Comparison of ENCODE assay signal across 2 fruit fly cellular contexts in the genomic region with DNA sequence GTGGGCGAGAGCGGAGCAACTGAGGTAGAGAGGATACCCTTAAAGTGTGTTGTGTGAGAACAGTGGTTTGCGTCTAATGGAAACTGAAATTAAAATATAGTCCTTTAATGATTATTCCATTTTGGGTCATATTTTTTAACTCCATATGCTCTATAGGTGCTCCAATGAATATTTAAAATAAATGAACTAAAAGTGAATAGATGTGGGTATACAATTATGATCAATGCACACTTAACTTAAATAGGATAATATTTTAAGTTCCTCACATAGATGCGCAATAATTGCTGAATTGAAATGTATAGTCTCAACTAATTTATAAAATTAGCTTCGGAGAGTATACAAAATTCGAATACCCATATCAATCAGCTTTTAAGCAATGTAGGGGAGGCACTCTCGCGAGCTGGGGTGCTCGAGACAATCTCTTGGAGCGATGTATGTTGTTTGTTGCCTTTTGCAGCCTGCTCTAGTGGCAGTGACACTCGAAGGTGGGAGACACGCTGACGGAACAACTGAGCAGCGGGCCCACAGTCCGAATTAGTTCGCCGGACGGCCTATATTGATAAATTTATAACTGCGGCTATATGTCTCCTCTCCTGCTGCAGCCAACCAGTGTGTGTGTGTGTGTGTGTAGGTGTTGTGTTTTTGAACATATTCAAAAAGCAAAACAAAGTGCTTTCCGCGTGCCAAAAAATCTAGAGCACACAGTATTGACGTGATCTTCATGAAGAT.
TF ChIP-seq lines count a peak whose summit lies in the region.

No protein-coding gene starts in this region.

TF ChIP-seq in whole organism, embryonic, 481 proteins besides CTCF, POLR2A, EP300 and RAD21 (continued from another document and continues in another):
- peak; percentile 62; the same call in 1 of the 2 replicates for TF ChIP-seq seq (GFP tag; IDR thresholded peaks at IDR 0.05; lab: Robert Waterston, UW)
- TF ChIP-seq Ptx1 (GFP tag; IDR thresholded peaks at IDR 0.05; lab: Robert Waterston, UW), result peak; percentile 67
- peak; percentile 62 for TF ChIP-seq ems (GFP tag; optimal IDR thresholded peaks at IDR 0.05; lab: Kevin White, UChicago)
- peak; percentile 38 for TF ChIP-seq shn (GFP tag; optimal IDR thresholded peaks at IDR 0.05; lab: Kevin White, UChicago)
- peak; percentile 48 for TF ChIP-seq CG17328 (GFP tag; IDR thresholded peaks at IDR 0.05; lab: Robert Waterston, UW)
- TF ChIP-seq CG7372 (GFP tag; IDR thresholded peaks at IDR 0.05; lab: Robert Waterston, UW), result peak; percentile 15; the same call in 1 of the 2 replicates
- TF ChIP-seq HLH4C (GFP tag; IDR thresholded peaks at IDR 0.05; lab: Robert Waterston, UW; ENCODE audit: partially characterized antibody), result no peak
- no peak for TF ChIP-seq CG8388 (GFP tag; optimal IDR thresholded peaks at IDR 0.05; lab: Kevin White, UChicago)
- TF ChIP-seq Ets65A (GFP tag; lab: Kevin White, UChicago), result peak; percentile 86
- TF ChIP-seq Rx (GFP tag; IDR thresholded peaks at IDR 0.05; lab: Robert Waterston, UW), result 0 out of 2 replicates have a peak, but pooled peaks have one; percentile 36
- TF ChIP-seq tx (GFP tag; optimal IDR thresholded peaks at IDR 0.05; lab: Kevin White, UChicago), result peak; percentile 69
- peak; percentile 82 for TF ChIP-seq fd96Cb (tag; optimal IDR thresholded peaks at IDR 0.05; lab: Kevin White, UChicago)
- TF ChIP-seq CG2120 (GFP tag; optimal IDR thresholded peaks at IDR 0.05; lab: Kevin White, UChicago), result peak; percentile 81
- peak; percentile 48 for TF ChIP-seq CG8944 (GFP tag; optimal IDR thresholded peaks at IDR 0.05; lab: Kevin White, UChicago)
- peak; percentile 81 for TF ChIP-seq az2 (GFP tag; optimal IDR thresholded peaks at IDR 0.05; lab: Kevin White, UChicago)
- peak in 1 of 2 experiments; percentile 37 for TF ChIP-seq crp (GFP tag; optimal IDR thresholded peaks at IDR 0.05; lab: Kevin White, UChicago)
- peak; percentile 21 for TF ChIP-seq HmgD (GFP tag; optimal IDR thresholded peaks at IDR 0.05; lab: Kevin White, UChicago)
- TF ChIP-seq psq (GFP tag; optimal IDR thresholded peaks at IDR 0.05; lab: Kevin White, UChicago), result peak; percentile 28
- peak; percentile 78 for TF ChIP-seq jing (GFP tag; optimal IDR thresholded peaks at IDR 0.05; lab: Kevin White, UChicago)
- peak; percentile 68 for TF ChIP-seq CG18764 (GFP tag; optimal IDR thresholded peaks at IDR 0.05; lab: Kevin White, UChicago)
- peak; percentile 82 for TF ChIP-seq CG18599 (GFP tag; optimal IDR thresholded peaks at IDR 0.05; lab: Kevin White, UChicago)
- TF ChIP-seq Dip2 (GFP tag; IDR thresholded peaks at IDR 0.05; lab: Robert Waterston, UW), result no peak
- peak; percentile 39 for TF ChIP-seq CG4707 (GFP tag; optimal IDR thresholded peaks at IDR 0.05; lab: Kevin White, UChicago)
- no peak for TF ChIP-seq CG10565 (GFP tag; optimal IDR thresholded peaks at IDR 0.05; lab: Kevin White, UChicago)
- no peak for TF ChIP-seq Neu2 (GFP tag; optimal IDR thresholded peaks at IDR 0.05; lab: Kevin White, UChicago; ENCODE audit: borderline replicate concordance)
- TF ChIP-seq CG16815 (GFP tag; optimal IDR thresholded peaks at IDR 0.05; lab: Kevin White, UChicago), result peak; percentile 65
- TF ChIP-seq onecut (GFP tag; IDR thresholded peaks at IDR 0.05; lab: Robert Waterston, UW), result peak; percentile 23
- peak; percentile 67 for TF ChIP-seq CG6254 (GFP tag; optimal IDR thresholded peaks at IDR 0.05; lab: Kevin White, UChicago)
- peak; percentile 41 for TF ChIP-seq CG6813 (GFP tag; optimal IDR thresholded peaks at IDR 0.05; lab: Kevin White, UChicago)
- TF ChIP-seq ro (GFP tag; IDR thresholded peaks at IDR 0.05; lab: Robert Waterston, UW), result peak; percentile 25; the same call in 1 of the 2 replicates
- TF ChIP-seq BtbVII (GFP tag; optimal IDR thresholded peaks at IDR 0.05; lab: Kevin White, UChicago), result peak; percentile 83
- peak; percentile 42 for TF ChIP-seq CG13123 (GFP tag; optimal IDR thresholded peaks at IDR 0.05; lab: Kevin White, UChicago)
- peak in 1 of 2 experiments; percentile 26 for TF ChIP-seq Hr51 (GFP tag; optimal IDR thresholded peaks at IDR 0.05; lab: Kevin White, UChicago)
- TF ChIP-seq CG12219 (GFP tag; optimal IDR thresholded peaks at IDR 0.05; lab: Kevin White, UChicago), result peak; percentile 74
- TF ChIP-seq Ada2b (GFP tag; IDR thresholded peaks at IDR 0.05; lab: Robert Waterston, UW), result peak; percentile 32; the same call in 1 of the 2 replicates
- peak; percentile 55 to 81 for TF ChIP-seq chif (GFP tag; optimal IDR thresholded peaks at IDR 0.05; lab: Kevin White, UChicago)
- peak; percentile 49 for TF ChIP-seq CG4617 (GFP tag; optimal IDR thresholded peaks at IDR 0.05; lab: Kevin White, UChicago; ENCODE audit: borderline replicate concordance)
- no peak for TF ChIP-seq CG4360 (GFP tag; IDR thresholded peaks at IDR 0.05; lab: Robert Waterston, UW)
- TF ChIP-seq p53 (GFP tag; optimal IDR thresholded peaks at IDR 0.05; lab: Kevin White, UChicago), result no peak
- peak; percentile 29 for TF ChIP-seq luna (GFP tag; optimal IDR thresholded peaks at IDR 0.05; lab: Kevin White, UChicago)
- TF ChIP-seq CG10543 (GFP tag; optimal IDR thresholded peaks at IDR 0.05; lab: Kevin White, UChicago), result peak; percentile 61
- no peak for TF ChIP-seq sima (GFP tag; optimal IDR thresholded peaks at IDR 0.05; lab: Kevin White, UChicago)
- no peak for TF ChIP-seq lab (GFP tag; optimal IDR thresholded peaks at IDR 0.05; lab: Kevin White, UChicago)
- TF ChIP-seq CG15601 (tag; optimal IDR thresholded peaks at IDR 0.05; lab: Kevin White, UChicago), result no peak
- peak; percentile 77 for TF ChIP-seq CG15011 (GFP tag; optimal IDR thresholded peaks at IDR 0.05; lab: Kevin White, UChicago)
- no peak for TF ChIP-seq CG13894 (tag; optimal IDR thresholded peaks at IDR 0.05; lab: Kevin White, UChicago)
- TF ChIP-seq unc-4 (GFP tag; IDR thresholded peaks at IDR 0.05; lab: Robert Waterston, UW; ENCODE audit: partially characterized antibody), result no peak
- no peak; the same call in none of the 2 replicates for TF ChIP-seq Rfx (GFP tag; IDR thresholded peaks at IDR 0.05; lab: Robert Waterston, UW)
- TF ChIP-seq Mrtf (GFP tag; IDR thresholded peaks at IDR 0.05; lab: Robert Waterston, UW), result peak; percentile 59; the same call in 1 of the 3 replicates
- TF ChIP-seq CG15073 (GFP tag; optimal IDR thresholded peaks at IDR 0.05; lab: Kevin White, UChicago), result peak; percentile 14
- no peak for TF ChIP-seq Dbx (GFP tag; IDR thresholded peaks at IDR 0.05; lab: Robert Waterston, UW)
- TF ChIP-seq CG17359 (tag; optimal IDR thresholded peaks at IDR 0.05; lab: Kevin White, UChicago), result peak; percentile 80
- TF ChIP-seq Six4 (GFP tag; optimal IDR thresholded peaks at IDR 0.05; lab: Kevin White, UChicago), result peak; percentile 57
- peak; percentile 31 for TF ChIP-seq pnt (GFP tag; optimal IDR thresholded peaks at IDR 0.05; lab: Kevin White, UChicago)
- TF ChIP-seq z (GFP tag; IDR thresholded peaks at IDR 0.05; lab: Robert Waterston, UW), result peak; percentile 79
- TF ChIP-seq CG14667 (GFP tag; IDR thresholded peaks at IDR 0.05; lab: Robert Waterston, UW), result no peak
- no peak; the same call in 1 of the 2 replicates for TF ChIP-seq vvl (GFP tag; IDR thresholded peaks at IDR 0.05; lab: Robert Waterston, UW)
- peak; percentile 52 for TF ChIP-seq CG12299 (tag; optimal IDR thresholded peaks at IDR 0.05; lab: Kevin White, UChicago)
- TF ChIP-seq ase (GFP tag; IDR thresholded peaks at IDR 0.05; lab: Robert Waterston, UW), result 0 out of 3 replicates have a peak, but pooled peaks have one; percentile 22

TF ChIP-seq in whole organism, prepupa, 60 proteins besides CTCF, POLR2A, EP300 and RAD21 (continued from another document):
- TF ChIP-seq CG6854 (GFP tag; optimal IDR thresholded peaks at IDR 0.05; lab: Kevin White, UChicago), result no peak
- TF ChIP-seq OdsH (GFP tag; optimal IDR thresholded peaks at IDR 0.05; lab: Kevin White, UChicago), result peak; percentile 88
- TF ChIP-seq CG31627 (GFP tag; optimal IDR thresholded peaks at IDR 0.05; lab: Kevin White, UChicago), result peak; percentile 76
- peak; percentile 71 for TF ChIP-seq Lpt (GFP tag; optimal IDR thresholded peaks at IDR 0.05; lab: Kevin White, UChicago)
